Worm (Caenorhabditis elegans): ENCODE data around the gene clec-256.
"Not testable (repeated sequence)": the region's sequence is repeated elsewhere in the genome, so short reads cannot be mapped to it uniquely, and the experiment has no call there.

The clec-256 gene

ce11 chrV:18753036-18753435 lies 18.5 kb upstream of the clec-256 start, which contains the start of gene F11D11.6:
Gene F11D11.6, minus strand, starts transcription at chrV:18753136.
- TF ChIP-seq ceh-8 (GFP tag; optimal IDR thresholded peaks at IDR 0.05) (no peak), unc-62 (GFP tag; optimal IDR thresholded peaks at IDR 0.05) (no peak), unc-86 (tag; optimal IDR thresholded peaks at IDR 0.05) (no peak), nhr-20 (tag; optimal IDR thresholded peaks at IDR 0.05) (no peak), elt-3 (tag; optimal IDR thresholded peaks at IDR 0.05) (no peak), isw-1 (GFP tag; IDR thresholded peaks at IDR 0.05) (no peak), aha-1 (tag; optimal IDR thresholded peaks at IDR 0.05) (no peak), mdl-1 (tag; optimal IDR thresholded peaks at IDR 0.05) (no peak)

ce11 chrV:18754328-18754727 lies 17.2 kb upstream of the clec-256 start, which contains the start of gene clec-254:
Gene clec-254, minus strand, starts transcription at chrV:18754428.
- TF ChIP-seq isw-1 (GFP tag; IDR thresholded peaks at IDR 0.05); unc-62 (GFP tag; optimal IDR thresholded peaks at IDR 0.05); blmp-1 (tag; optimal IDR thresholded peaks at IDR 0.05): not testable (repeated sequence)

ce11 chrV:18760174-18760573 lies 11.3 kb upstream of the clec-256 start, which contains the start of gene F11D11.3:
Gene F11D11.3, minus strand, starts transcription at chrV:18760274.
- TF ChIP-seq ztf-11 (tag; optimal IDR thresholded peaks at IDR 0.05) = no peak
- TF ChIP-seq mef-2 (tag; optimal IDR thresholded peaks at IDR 0.05) = no peak
- no peak for TF ChIP-seq unc-30 (tag; optimal IDR thresholded peaks at IDR 0.05)
- no peak for TF ChIP-seq nhr-71 (tag; optimal IDR thresholded peaks at IDR 0.05)
- TF ChIP-seq fkh-8 (tag; optimal IDR thresholded peaks at IDR 0.05) = no peak
- no peak for TF ChIP-seq ama-1 (optimal IDR thresholded peaks at IDR 0.05)
- no peak for TF ChIP-seq skn-1 (tag; optimal IDR thresholded peaks at IDR 0.05)
- TF ChIP-seq sox-4 (tag; optimal IDR thresholded peaks at IDR 0.05) = no peak
- TF ChIP-seq ets-5 (GFP tag; IDR thresholded peaks at IDR 0.05) = no peak
- no peak for TF ChIP-seq dpl-1 (GFP tag; optimal IDR thresholded peaks at IDR 0.05)
- no peak for TF ChIP-seq isw-1 (GFP tag; IDR thresholded peaks at IDR 0.05)
- no peak for TF ChIP-seq ceh-88 (GFP tag; IDR thresholded peaks at IDR 0.05)

- TF ChIP-seq zag-1 (tag; optimal IDR thresholded peaks at IDR 0.05) (no peak), ets-5 (GFP tag; IDR thresholded peaks at IDR 0.05) (no peak), ceh-88 (GFP tag; IDR thresholded peaks at IDR 0.05) (no peak), egl-27 (tag; optimal IDR thresholded peaks at IDR 0.05) (no peak), nhr-47 (tag; optimal IDR thresholded peaks at IDR 0.05) (no peak), unc-130 (tag; optimal IDR thresholded peaks at IDR 0.05) (no peak), fkh-8 (tag; optimal IDR thresholded peaks at IDR 0.05) (no peak), efl-1 (optimal IDR thresholded peaks at IDR 0.05) (no peak), efl-1 (GFP tag; optimal IDR thresholded peaks at IDR 0.05 in 1 of 2) (no peak), fkh-10 (GFP tag; optimal IDR thresholded peaks at IDR 0.05) (no peak), skn-1 (tag; optimal IDR thresholded peaks at IDR 0.05) (no peak), ceh-8 (GFP tag; optimal IDR thresholded peaks at IDR 0.05) (no peak), unc-86 (tag; optimal IDR thresholded peaks at IDR 0.05) (no peak)
Observed at ce11 chrV:18761078-18761477, 10.4 kb upstream of the clec-256 start, which contains the start of gene F11D11.4. Gene F11D11.4, plus strand, starts transcription at chrV:18761378.

- not testable (repeated sequence) for TF ChIP-seq F16B12.6, blmp-1, irx-1 (tag; optimal IDR thresholded peaks at IDR 0.05)
Observed at ce11 chrV:18762044-18762443, 9.4 kb upstream of the clec-256 start, which contains the start of gene F11D11.22. Gene F11D11.22, plus strand, starts transcription at chrV:18762344.

- TF ChIP-seq elt-2 (tag; optimal IDR thresholded peaks at IDR 0.05) (no peak), F16B12.6 (tag; optimal IDR thresholded peaks at IDR 0.05) (no peak), C16A3.4 (tag; optimal IDR thresholded peaks at IDR 0.05) (no peak), ces-1 (GFP tag; optimal IDR thresholded peaks at IDR 0.05) (no peak), ceh-90 (tag; optimal IDR thresholded peaks at IDR 0.05) (no peak), hlh-17 (GFP tag; optimal IDR thresholded peaks at IDR 0.05; ENCODE audit: borderline replicate concordance) (no peak), aha-1 (tag; optimal IDR thresholded peaks at IDR 0.05) (no peak), ama-1 (optimal IDR thresholded peaks at IDR 0.05) (no peak), nhr-237 (tag; optimal IDR thresholded peaks at IDR 0.05) (no peak), unc-130 (tag; optimal IDR thresholded peaks at IDR 0.05) (no peak), fkh-8 (tag; optimal IDR thresholded peaks at IDR 0.05) (no peak), skn-1 (tag; optimal IDR thresholded peaks at IDR 0.05) (no peak), fos-1 (tag; optimal IDR thresholded peaks at IDR 0.05) (no peak), isw-1 (GFP tag; IDR thresholded peaks at IDR 0.05) (no peak), lir-3 (tag; optimal IDR thresholded peaks at IDR 0.05; ENCODE audit: poor library complexity) (no peak), ceh-8 (GFP tag; optimal IDR thresholded peaks at IDR 0.05) (no peak), snpc-4 (tag; optimal IDR thresholded peaks at IDR 0.05) (no peak), lin-14 (GFP tag; optimal IDR thresholded peaks at IDR 0.05) (no peak)
Observed at ce11 chrV:18769902-18770301, 1.6 kb upstream of the clec-256 start.
